Fruit fly (Drosophila melanogaster) whole organism, embryonic: ENCODE measurements around the gene CAHbeta.

Source experiments
- CG12299 ChIP-seq: fragments of 200-800 bp; sonication (Bioruptor generic); optimal IDR thresholded peaks from 2 replicates; lab custom pipeline; 2018; ENCODE audit warnings: missing biosample characterization, mild to moderate bottlenecking, missing genetic modification characterization
- CG12769 ChIP-seq: fragments of 200-800 bp; sonication (Bioruptor generic); optimal IDR thresholded peaks from 2 replicates; lab custom pipeline; 2019; ENCODE audit warnings: missing biosample characterization, mild to moderate bottlenecking, missing genetic modification characterization, moderate library complexity
- CG14014 ChIP-seq: fragments of 200-800 bp; sonication (Bioruptor generic); IDR thresholded peaks from 2 replicates; pipeline ENCODE4 v1.3.6; 2022; ENCODE audit warnings: missing biosample characterization, missing genetic modification characterization
- CG14050 ChIP-seq: fragments of 200-800 bp; sonication (Bioruptor generic); IDR thresholded peaks from 3 replicates; pipeline ENCODE4 v1.3.6; 2022; ENCODE audit warnings: missing biosample characterization, missing genetic modification characterization
- CG1529 ChIP-seq: fragments of 200-800 bp; sonication (Bioruptor generic); optimal IDR thresholded peaks from 3 replicates; lab custom pipeline; 2018; ENCODE audit warnings: missing biosample characterization, missing genetic modification characterization
- CG15601 ChIP-seq: fragments of 200-800 bp; sonication (Bioruptor generic); optimal IDR thresholded peaks from 3 replicates; lab custom pipeline; 2019; ENCODE audit warnings: missing biosample characterization, mild to moderate bottlenecking, missing genetic modification characterization, moderate library complexity
- CG16815 ChIP-seq: fragments of 200-800 bp; sonication (Bioruptor generic); optimal IDR thresholded peaks from 3 replicates; lab custom pipeline; 2017; ENCODE audit warnings: missing biosample characterization, mild to moderate bottlenecking, missing genetic modification characterization
- CG17361 ChIP-seq: fragments of 200-800 bp; sonication (Bioruptor generic); IDR thresholded peaks from 3 replicates; pipeline ENCODE4 v1.3.6; 2022; ENCODE audit warnings: missing biosample characterization, missing genetic modification characterization
- CG18476 ChIP-seq: fragments of 200-800 bp; sonication (Bioruptor generic); optimal IDR thresholded peaks from 2 replicates; lab custom pipeline; 2016; ENCODE audit warnings: missing biosample characterization, mild to moderate bottlenecking, missing genetic modification characterization
- CG2202 ChIP-seq: fragments of 200-800 bp; sonication (Bioruptor generic); optimal IDR thresholded peaks from 2 replicates; lab custom pipeline; 2018; ENCODE audit warnings: missing biosample characterization, mild to moderate bottlenecking, missing genetic modification characterization
- CG3163 ChIP-seq: fragments of 200-800 bp; sonication (Bioruptor generic); optimal IDR thresholded peaks from 3 replicates; lab custom pipeline; 2016; ENCODE audit warnings: missing biosample characterization, missing genetic modification characterization
- Dbx ChIP-seq: fragments of 200-800 bp; sonication (Bioruptor generic); IDR thresholded peaks from 3 replicates; pipeline ENCODE4 v1.3.6; 2022; ENCODE audit warnings: missing biosample characterization, missing genetic modification characterization
- Dll ChIP-seq: fragments of 200-800 bp; sonication (Bioruptor generic); IDR thresholded peaks from 4 replicates; pipeline ENCODE4 v1.3.6; 2022; ENCODE audit warnings: missing biosample characterization, missing genetic modification characterization; ENCODE audit not compliant: partially characterized antibody
- E2f1 ChIP-seq: fragments of 200-800 bp; sonication (Bioruptor generic); IDR thresholded peaks from 2 replicates; pipeline ENCODE4 v1.3.6; 2022; ENCODE audit warnings: missing biosample characterization, missing genetic modification characterization
- Ets65A ChIP-seq: fragments of 200-800 bp; sonication (Bioruptor generic); peaks from one replicate; lab custom pipeline; 2016; ENCODE audit warnings: missing biosample characterization, missing genetic modification characterization
- GATAe ChIP-seq: fragments of 200-800 bp; sonication (Bioruptor generic); conservative IDR thresholded peaks from 2 replicates; pipeline ENCODE4 v1.3.6; 2022; ENCODE audit warnings: missing biosample characterization, missing genetic modification characterization
- H2.0 ChIP-seq: fragments of 200-800 bp; sonication (Bioruptor generic); IDR thresholded peaks from 2 replicates; pipeline ENCODE4 v1.3.6; 2022; ENCODE audit warnings: missing biosample characterization, missing genetic modification characterization
- Hmx ChIP-seq: fragments of 200-800 bp; sonication (Bioruptor generic); optimal IDR thresholded peaks from 2 replicates; lab custom pipeline; 2016; ENCODE audit warnings: missing biosample characterization, missing genetic modification characterization
- MESR4 ChIP-seq: fragments of 200-800 bp; sonication (Bioruptor generic); optimal IDR thresholded peaks from 2 replicates; lab custom pipeline; 2018; ENCODE audit warnings: missing biosample characterization, mild to moderate bottlenecking, missing genetic modification characterization, moderate library complexity
- Nf-YC ChIP-seq: fragments of 200-800 bp; optimal IDR thresholded peaks from 3 replicates; lab custom pipeline; 2019; ENCODE audit warnings: missing biosample characterization, mild to moderate bottlenecking, missing genetic modification characterization, moderate library complexity
- PHDP ChIP-seq: fragments of 200-800 bp; sonication (Bioruptor generic); optimal IDR thresholded peaks from 3 replicates; lab custom pipeline; 2018; ENCODE audit warnings: missing biosample characterization, mild to moderate bottlenecking, missing genetic modification characterization, moderate library complexity
- Side ChIP-seq: fragments of 200-800 bp; sonication (Bioruptor generic); optimal IDR thresholded peaks from 2 replicates; lab custom pipeline; 2016; ENCODE audit warnings: missing biosample characterization, missing genetic modification characterization
- Sox100B ChIP-seq: fragments of 200-800 bp; sonication (Bioruptor generic); optimal IDR thresholded peaks from 3 replicates; lab custom pipeline; 2018; ENCODE audit warnings: missing biosample characterization, mild to moderate bottlenecking, missing genetic modification characterization
- Xrp1 ChIP-seq: fragments of 200-800 bp; sonication (Bioruptor generic); IDR thresholded peaks from 2 replicates; pipeline ENCODE4 v1.3.6; 2022; ENCODE audit warnings: missing biosample characterization, missing genetic modification characterization
- al ChIP-seq: fragments of 200-800 bp; sonication (Bioruptor generic); IDR thresholded peaks from 2 replicates; pipeline ENCODE4 v1.3.6; 2022; ENCODE audit warnings: missing biosample characterization, missing genetic modification characterization
- bab2 ChIP-seq: fragments of 200-800 bp; sonication (Bioruptor generic); optimal IDR thresholded peaks from 2 replicates; lab custom pipeline; 2016; ENCODE audit warnings: missing biosample characterization, missing genetic modification characterization
- chm ChIP-seq: fragments of 200-800 bp; sonication (Bioruptor generic); IDR thresholded peaks from 2 replicates; pipeline ENCODE4 v1.3.6; 2022; ENCODE audit warnings: missing biosample characterization, missing genetic modification characterization
- dm ChIP-seq: fragments of 200-800 bp; sonication (Bioruptor generic); optimal IDR thresholded peaks from 3 replicates; lab custom pipeline; 2016; ENCODE audit warnings: missing biosample characterization, missing genetic modification characterization
- dysf ChIP-seq: fragments of 200-800 bp; sonication (Bioruptor generic); IDR thresholded peaks from 3 replicates; pipeline ENCODE4 v1.3.6; 2022; ENCODE audit warnings: missing biosample characterization, missing genetic modification characterization
- fd96Cb ChIP-seq: fragments of 200-800 bp; sonication (Bioruptor generic); optimal IDR thresholded peaks from 2 replicates; lab custom pipeline; 2018; ENCODE audit warnings: missing biosample characterization, mild to moderate bottlenecking, missing genetic modification characterization, moderate library complexity
- fru ChIP-seq: fragments of >200 bp; optimal IDR thresholded peaks from 2 replicates; lab custom pipeline; 2017
- gcm ChIP-seq: fragments of 200-800 bp; sonication (Bioruptor generic); optimal IDR thresholded peaks from 2 replicates; lab custom pipeline; 2019; ENCODE audit warnings: missing biosample characterization, mild to moderate bottlenecking, missing genetic modification characterization, moderate library complexity
- gem ChIP-seq: fragments of 200-800 bp; sonication (Bioruptor generic); optimal IDR thresholded peaks from 2 replicates; lab custom pipeline; 2019; ENCODE audit warnings: missing biosample characterization, mild to moderate bottlenecking, missing genetic modification characterization, moderate library complexity
- gsb ChIP-seq: fragments of 200-800 bp; sonication (Bioruptor generic); IDR thresholded peaks from 2 replicates; pipeline ENCODE4 v1.3.6; 2022; ENCODE audit warnings: missing biosample characterization, missing genetic modification characterization
- h ChIP-seq: fragments of >200 bp; optimal IDR thresholded peaks from 2 replicates; lab custom pipeline; 2017
- hb ChIP-seq: fragments of 200-800 bp; sonication (Bioruptor generic); IDR thresholded peaks from 3 replicates; pipeline ENCODE4 v1.3.6; 2022; ENCODE audit warnings: missing biosample characterization, missing genetic modification characterization; ENCODE audit not compliant: partially characterized antibody
- jigr1 ChIP-seq: fragments of 200-800 bp; sonication (Bioruptor generic); IDR thresholded peaks from 3 replicates; pipeline ENCODE4 v1.3.6; 2022; ENCODE audit warnings: missing biosample characterization, missing genetic modification characterization
- lola ChIP-seq, 3 experiments: fragments of >200 bp in 2 of 3; fragments of 200-800 bp in 1 of 3; sonication (Bioruptor generic) in 1 of 3; optimal IDR thresholded peaks; 2 replicates each; lab custom pipeline; 2017 to 2019; ENCODE audit warnings: missing biosample characterization in 3 of 3, missing genetic modification characterization in 3 of 3, mild to moderate bottlenecking in 1 of 3, moderate library complexity in 1 of 3
- nerfin-1 ChIP-seq: fragments of 200-800 bp; sonication (Bioruptor generic); optimal IDR thresholded peaks from 3 replicates; lab custom pipeline; 2019; ENCODE audit warnings: missing biosample characterization, mild to moderate bottlenecking, missing genetic modification characterization, moderate library complexity
- nmo ChIP-seq: fragments of 200-800 bp; sonication (Bioruptor generic); optimal IDR thresholded peaks from 2 replicates; lab custom pipeline; 2018; ENCODE audit warnings: missing biosample characterization, mild to moderate bottlenecking, missing genetic modification characterization, moderate library complexity
- pfk ChIP-seq: fragments of 200-800 bp; sonication (Bioruptor generic); optimal IDR thresholded peaks from 2 replicates; lab custom pipeline; 2018; ENCODE audit warnings: missing biosample characterization, mild to moderate bottlenecking, missing genetic modification characterization, moderate library complexity
- psq ChIP-seq: fragments of 200-800 bp; sonication (Bioruptor generic); optimal IDR thresholded peaks from 2 replicates; lab custom pipeline; 2017; ENCODE audit warnings: missing biosample characterization, missing genetic modification characterization
- repo ChIP-seq: fragments of 200-800 bp; sonication (Bioruptor generic); optimal IDR thresholded peaks from 2 replicates; lab custom pipeline; 2016; ENCODE audit warnings: missing biosample characterization, missing genetic modification characterization
- row ChIP-seq: fragments of 200-800 bp; sonication (Bioruptor generic); IDR thresholded peaks from 3 replicates; pipeline ENCODE4 v1.3.6; 2022; ENCODE audit warnings: missing biosample characterization, missing genetic modification characterization
- sc ChIP-seq, 3 experiments: fragments of >200 bp in 2 of 3; fragments of 200-800 bp in 1 of 3; sonication (Bioruptor generic) in 1 of 3; optimal IDR thresholded peaks; 2 replicates in 2 of 3; 3 replicates in 1 of 3; lab custom pipeline; 2017; ENCODE audit warnings: mild to moderate bottlenecking in 1 of 3, missing biosample characterization in 1 of 3, missing genetic modification characterization in 1 of 3, missing genetic modification reagents in 1 of 3
- sug ChIP-seq: fragments of 200-800 bp; optimal IDR thresholded peaks from 2 replicates; lab custom pipeline; 2019; ENCODE audit warnings: missing biosample characterization, mild to moderate bottlenecking, missing genetic modification characterization, moderate library complexity
- ttk ChIP-seq: fragments of 200-800 bp; sonication (Bioruptor generic); IDR thresholded peaks from 2 replicates; pipeline ENCODE4 v2.1.2; 2022; ENCODE audit warnings: missing biosample characterization, missing genetic modification characterization
- usp ChIP-seq: fragments of >200 bp; optimal IDR thresholded peaks from 2 replicates; lab custom pipeline; 2017; ENCODE audit warnings: missing biosample characterization, missing genetic modification characterization
- vfl ChIP-seq: fragments of 200-800 bp; sonication (Bioruptor generic); optimal IDR thresholded peaks from 2 replicates; lab custom pipeline; 2016; ENCODE audit warnings: missing biosample characterization, missing genetic modification characterization
- vnd ChIP-seq: fragments of 200-800 bp; sonication (Bioruptor generic); IDR thresholded peaks from 3 replicates; pipeline ENCODE4 v1.3.6; 2022; ENCODE audit warnings: missing biosample characterization, missing genetic modification characterization; ENCODE audit not compliant: partially characterized antibody

CAHbeta gene

dm6 chr3R:9031797-9032418 lies 51.2 kb downstream of the CAHbeta start (continued):
- TF ChIP-seq nmo: peak; percentile 82
- TF ChIP-seq dm: peak; percentile 58
- TF ChIP-seq usp (GFP tag; lab: Kevin White, UChicago): no peak
- peak; percentile 61 for TF ChIP-seq CG2202 (tag; lab: Kevin White, UChicago)
- TF ChIP-seq CG14014 (GFP tag; lab: Robert Waterston, UW): peak; percentile 91
- TF ChIP-seq bab2 (GFP tag; lab: Kevin White, UChicago): peak; percentile 70
- peak; percentile 57 for TF ChIP-seq CG16815
- TF ChIP-seq fru: no peak
- peak; percentile 30 for TF ChIP-seq Nf-YC (tag; lab: Kevin White, UChicago)
- TF ChIP-seq CG3163: peak; percentile 54
- peak; percentile 76 for TF ChIP-seq al (GFP tag; lab: Robert Waterston, UW)
- peak; percentile 85 for TF ChIP-seq Ets65A
- TF ChIP-seq Dll: no peak
- TF ChIP-seq CG14050 (GFP tag; lab: Robert Waterston, UW): peak; percentile 87
- TF ChIP-seq sc (optimal IDR thresholded peaks at IDR 0.05; lab: Kevin White, UChicago): no peak
- TF ChIP-seq sc (GFP tag; optimal IDR thresholded peaks at IDR 0.05; lab: Kevin White, UChicago): peak; percentile 61
- peak; percentile 36 for TF ChIP-seq sug
- TF ChIP-seq E2f1 (GFP tag; lab: Robert Waterston, UW): peak; percentile 86
- TF ChIP-seq dysf (GFP tag; lab: Robert Waterston, UW): peak; percentile 93
- no peak for TF ChIP-seq vnd
- peak; percentile 88 for TF ChIP-seq chm (GFP tag; lab: Robert Waterston, UW)
- peak; percentile 85 for TF ChIP-seq CG18476 (GFP tag; lab: Kevin White, UChicago)
- TF ChIP-seq h (lab: Kevin White, UChicago): no peak
- TF ChIP-seq PHDP (tag; lab: Kevin White, UChicago): peak; percentile 88
- TF ChIP-seq CG1529 (GFP tag; lab: Kevin White, UChicago): peak; percentile 87
- TF ChIP-seq CG12299: peak; percentile 76
- peak; percentile 53 for TF ChIP-seq Hmx
- TF ChIP-seq jigr1 (GFP tag; lab: Robert Waterston, UW): peak; percentile 66; the same call in 1 of the 3 replicates
- TF ChIP-seq Sox100B (GFP tag; lab: Kevin White, UChicago): peak; percentile 87
- TF ChIP-seq fd96Cb: peak; percentile 87
- peak; percentile 80 for TF ChIP-seq vfl
- TF ChIP-seq lola (GFP tag; optimal IDR thresholded peaks at IDR 0.05; lab: Kevin White, UChicago): peak in 1 of 3 experiments; percentile 53
- TF ChIP-seq gem (tag; lab: Kevin White, UChicago): peak; percentile 91
- TF ChIP-seq Dbx (GFP tag; lab: Robert Waterston, UW): peak; percentile 92
- TF ChIP-seq Xrp1: peak; percentile 91
- peak; percentile 28 for TF ChIP-seq MESR4 (GFP tag; lab: Kevin White, UChicago)
- peak; percentile 81 for TF ChIP-seq gsb (GFP tag; lab: Robert Waterston, UW)
- peak; percentile 68 for TF ChIP-seq gcm
- peak; percentile 68 for TF ChIP-seq repo
- peak; percentile 61 for TF ChIP-seq CG15601 (tag; lab: Kevin White, UChicago)
- no peak for TF ChIP-seq pfk (GFP tag; lab: Kevin White, UChicago)
- peak; percentile 64 for TF ChIP-seq nerfin-1 (tag; lab: Kevin White, UChicago)
- TF ChIP-seq ttk (GFP tag; lab: Robert Waterston, UW): peak; percentile 92
- TF ChIP-seq hb (GFP tag; lab: Robert Waterston, UW): no peak
- peak; percentile 91 for TF ChIP-seq H2.0 (GFP tag; lab: Robert Waterston, UW)
- peak; percentile 90 for TF ChIP-seq row (GFP tag; lab: Robert Waterston, UW)
- TF ChIP-seq CG17361 (GFP tag; lab: Robert Waterston, UW): peak; percentile 88
- peak; percentile 85 for TF ChIP-seq Side (GFP tag; lab: Kevin White, UChicago)
- TF ChIP-seq CG12769 (tag; lab: Kevin White, UChicago): peak; percentile 83
- peak; percentile 60 for TF ChIP-seq psq (GFP tag; lab: Kevin White, UChicago)
- peak; percentile 30; the same call in 1 of the 2 replicates for TF ChIP-seq GATAe (GFP tag; lab: Robert Waterston, UW)
